Fruit fly (Drosophila melanogaster): ENCODE data around the gene CG46281.
A peak's percentile ranks its signal among the peaks of the same experiment; 100 is the strongest.

The CG46281 gene

DNA sequence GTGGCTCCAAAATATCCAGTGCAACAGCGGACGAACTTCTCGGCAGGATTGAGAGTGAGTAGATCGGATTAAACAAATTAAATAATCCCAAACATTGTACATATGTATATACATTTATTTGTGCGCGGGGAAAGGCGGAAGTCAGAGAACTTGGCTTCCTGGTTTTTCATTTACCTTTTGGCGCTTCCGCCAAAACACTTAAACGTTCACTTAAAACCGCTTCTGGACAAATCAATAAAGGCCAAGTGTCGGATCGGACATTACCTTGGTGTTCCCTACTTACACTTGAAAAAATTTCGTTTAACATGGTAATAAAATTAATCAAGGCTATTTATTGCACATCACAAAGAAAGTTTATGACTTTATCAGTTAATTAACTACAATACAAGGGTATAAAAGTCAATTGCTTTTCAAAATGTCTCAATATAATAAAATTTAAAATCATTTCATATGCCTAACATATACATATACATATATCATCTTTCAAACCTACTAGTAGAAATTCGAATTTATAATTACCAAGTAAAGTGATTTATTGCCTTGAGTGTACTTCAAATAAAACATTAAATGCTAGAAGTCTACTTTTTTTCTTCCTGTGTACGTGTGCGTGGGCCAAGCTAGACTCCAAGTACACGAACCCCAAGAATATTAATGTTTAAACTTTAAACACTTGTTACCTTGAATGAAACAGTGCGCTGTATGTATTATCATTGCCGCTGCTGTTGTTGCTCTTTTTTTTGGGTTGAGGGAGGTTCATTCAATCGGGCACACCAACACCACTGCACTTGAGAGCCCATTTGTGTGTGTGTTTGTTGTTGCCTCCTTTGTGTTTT, 48.6 kb downstream of the CG46281 start (continued):
- TF ChIP-seq sug (tag; optimal IDR thresholded peaks at IDR 0.05): no peak
- TF ChIP-seq pros (GFP tag; optimal IDR thresholded peaks at IDR 0.05): no peak
- no peak for TF ChIP-seq Dp (GFP tag; optimal IDR thresholded peaks at IDR 0.05)
- TF ChIP-seq CG13123 (GFP tag; optimal IDR thresholded peaks at IDR 0.05): no peak
- TF ChIP-seq gem (tag; optimal IDR thresholded peaks at IDR 0.05): peak; percentile 86
- TF ChIP-seq CG8388 (GFP tag; optimal IDR thresholded peaks at IDR 0.05): peak; percentile 61
- no peak for TF ChIP-seq oc (tag; optimal IDR thresholded peaks at IDR 0.05)
- peak; percentile 45; the same call in 1 of the 2 replicates for TF ChIP-seq sob (GFP tag; IDR thresholded peaks at IDR 0.05)
- TF ChIP-seq vvl (GFP tag; IDR thresholded peaks at IDR 0.05): peak; percentile 48; the same call in 1 of the 2 replicates
- no peak for TF ChIP-seq CG3995 (GFP tag; optimal IDR thresholded peaks at IDR 0.05)
- TF ChIP-seq HLH54F (GFP tag; optimal IDR thresholded peaks at IDR 0.05): peak; percentile 4
- TF ChIP-seq tgo (GFP tag; IDR thresholded peaks at IDR 0.05): peak; percentile 57; the same call in 1 of the 3 replicates
- no peak for TF ChIP-seq vnd (GFP tag; IDR thresholded peaks at IDR 0.05; ENCODE audit: partially characterized antibody)
- TF ChIP-seq Nf-YC (tag; optimal IDR thresholded peaks at IDR 0.05): peak; percentile 52
- TF ChIP-seq CG10959 (GFP tag; IDR thresholded peaks at IDR 0.05): no peak
- TF ChIP-seq CG9817 (tag; optimal IDR thresholded peaks at IDR 0.05): peak; percentile 27
- TF ChIP-seq Camta (GFP tag; optimal IDR thresholded peaks at IDR 0.05): peak; percentile 26
- TF ChIP-seq bcd (GFP tag; optimal IDR thresholded peaks at IDR 0.05): peak; percentile 71
- peak; percentile 41 for TF ChIP-seq CG12659 (GFP tag; optimal IDR thresholded peaks at IDR 0.05)
- TF ChIP-seq CG18262 (tag; optimal IDR thresholded peaks at IDR 0.05): peak; percentile 77
- no peak for TF ChIP-seq CG11085 (GFP tag; IDR thresholded peaks at IDR 0.05)
- peak; percentile 85 for TF ChIP-seq CG2678 (tag; optimal IDR thresholded peaks at IDR 0.05)
- peak; percentile 54 for TF ChIP-seq CG17385 (GFP tag; optimal IDR thresholded peaks at IDR 0.05)
- TF ChIP-seq corto (GFP tag; optimal IDR thresholded peaks at IDR 0.05): no peak
- TF ChIP-seq h (optimal IDR thresholded peaks at IDR 0.05): no peak
- no peak for TF ChIP-seq CrebB (tag; optimal IDR thresholded peaks at IDR 0.05)
- no peak for TF ChIP-seq NC2β (GFP tag; optimal IDR thresholded peaks at IDR 0.05)
- TF ChIP-seq CG10565 (GFP tag; optimal IDR thresholded peaks at IDR 0.05): no peak
- TF ChIP-seq CG18476 (GFP tag; optimal IDR thresholded peaks at IDR 0.05): peak; percentile 44
- peak; percentile 72 for TF ChIP-seq Fer3 (tag; optimal IDR thresholded peaks at IDR 0.05)
- TF ChIP-seq Xrp1 (GFP tag; IDR thresholded peaks at IDR 0.05): peak; percentile 59
- no peak for TF ChIP-seq CG8359 (GFP tag; optimal IDR thresholded peaks at IDR 0.05; ENCODE audit: borderline replicate concordance)
- peak; percentile 59 for TF ChIP-seq CG14710 (tag; optimal IDR thresholded peaks at IDR 0.05)
- TF ChIP-seq bsh (GFP tag; optimal IDR thresholded peaks at IDR 0.05): peak; percentile 34 to 60
- no peak for TF ChIP-seq crol (GFP tag; IDR thresholded peaks at IDR 0.05)
- peak; percentile 26 for TF ChIP-seq MESR4 (GFP tag; optimal IDR thresholded peaks at IDR 0.05)
- TF ChIP-seq tap (tag; optimal IDR thresholded peaks at IDR 0.05): peak; percentile 61
- peak; percentile 71 for TF ChIP-seq CG4820 (GFP tag; optimal IDR thresholded peaks at IDR 0.05)
- no peak for TF ChIP-seq knrl (GFP tag; IDR thresholded peaks at IDR 0.05; ENCODE audit: partially characterized antibody)
- TF ChIP-seq danr (GFP tag; IDR thresholded peaks at IDR 0.05): peak; percentile 54
- TF ChIP-seq Dip3 (GFP tag; optimal IDR thresholded peaks at IDR 0.05): no peak
- TF ChIP-seq CG9609 (GFP tag; optimal IDR thresholded peaks at IDR 0.05): no peak
- no peak for TF ChIP-seq CG11398 (GFP tag; optimal IDR thresholded peaks at IDR 0.05)
- no peak for TF ChIP-seq CG6813 (GFP tag; optimal IDR thresholded peaks at IDR 0.05)
- no peak for TF ChIP-seq gt (GFP tag; IDR thresholded peaks at IDR 0.05)
- TF ChIP-seq CG31388 (GFP tag; optimal IDR thresholded peaks at IDR 0.05): no peak
- peak; percentile 69 for TF ChIP-seq Oli (tag; optimal IDR thresholded peaks at IDR 0.05)
- peak; percentile 91 for TF ChIP-seq CG11696 (GFP tag; IDR thresholded peaks at IDR 0.05)
- peak; percentile 78 for TF ChIP-seq dmrt99B (tag; optimal IDR thresholded peaks at IDR 0.05)

All from whole organism, embryonic.